Fruit fly (Drosophila melanogaster): ENCODE data around the gene CG7910.

The CG7910 gene

DNA sequence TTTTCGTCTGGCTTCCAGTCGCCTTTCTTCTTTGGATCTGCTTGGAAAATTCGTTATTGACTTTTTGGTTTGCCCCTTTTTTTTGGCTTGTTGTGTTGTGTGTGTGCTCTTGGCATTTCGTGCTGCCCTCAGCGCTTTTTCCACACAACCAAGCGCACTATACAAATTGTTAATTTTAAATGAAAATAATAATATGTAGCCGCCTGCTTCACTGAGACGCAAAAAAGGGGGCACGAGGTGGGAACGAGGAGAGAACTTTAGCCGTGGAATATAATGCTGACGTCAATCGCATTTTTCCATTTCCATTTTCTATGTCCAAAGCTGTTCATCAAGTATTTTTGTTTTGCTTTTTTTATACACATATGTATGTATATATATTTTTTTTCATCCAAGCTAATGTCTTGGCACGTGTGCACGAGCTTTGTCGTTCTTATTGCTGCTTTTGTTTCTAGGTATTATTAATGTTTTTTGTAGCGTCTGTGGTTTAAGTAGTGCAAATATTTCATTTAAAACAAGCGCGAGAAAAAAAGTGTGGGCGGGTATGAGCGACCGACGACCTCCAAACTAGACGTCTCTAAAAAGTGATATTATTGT is 24.8 kb downstream of the CG7910 start:
- TF ChIP-seq cwo (GFP tag; optimal IDR thresholded peaks at IDR 0.05) (peak; percentile 92), crol (GFP tag; IDR thresholded peaks at IDR 0.05) (peak; percentile 47; the same call in 1 of the 2 replicates), schlank (tag; optimal IDR thresholded peaks at IDR 0.05) (no peak), abd-A (tag; optimal IDR thresholded peaks at IDR 0.05) (peak; percentile 39), CG10543 (GFP tag; optimal IDR thresholded peaks at IDR 0.05) (peak; percentile 41), sd (tag; optimal IDR thresholded peaks at IDR 0.05) (peak; percentile 90), sens (GFP tag) (peak; percentile 61), sr (GFP tag; IDR thresholded peaks at IDR 0.05) (0 out of 3 replicates have a peak, but pooled peaks have one; percentile 37), sob (GFP tag; IDR thresholded peaks at IDR 0.05) (0 out of 2 replicates have a peak, but pooled peaks have one; percentile 13), Dip3 (GFP tag; optimal IDR thresholded peaks at IDR 0.05) (no peak), eve (GFP tag; optimal IDR thresholded peaks at IDR 0.05) (peak in 1 of 2 experiments; percentile 4), Xrp1 (GFP tag; IDR thresholded peaks at IDR 0.05) (no peak), Pdp1 (GFP tag; optimal IDR thresholded peaks at IDR 0.05) (peak in 1 of 2 experiments; percentile 20), Med (GFP tag) (peak; percentile 59)

DNA sequence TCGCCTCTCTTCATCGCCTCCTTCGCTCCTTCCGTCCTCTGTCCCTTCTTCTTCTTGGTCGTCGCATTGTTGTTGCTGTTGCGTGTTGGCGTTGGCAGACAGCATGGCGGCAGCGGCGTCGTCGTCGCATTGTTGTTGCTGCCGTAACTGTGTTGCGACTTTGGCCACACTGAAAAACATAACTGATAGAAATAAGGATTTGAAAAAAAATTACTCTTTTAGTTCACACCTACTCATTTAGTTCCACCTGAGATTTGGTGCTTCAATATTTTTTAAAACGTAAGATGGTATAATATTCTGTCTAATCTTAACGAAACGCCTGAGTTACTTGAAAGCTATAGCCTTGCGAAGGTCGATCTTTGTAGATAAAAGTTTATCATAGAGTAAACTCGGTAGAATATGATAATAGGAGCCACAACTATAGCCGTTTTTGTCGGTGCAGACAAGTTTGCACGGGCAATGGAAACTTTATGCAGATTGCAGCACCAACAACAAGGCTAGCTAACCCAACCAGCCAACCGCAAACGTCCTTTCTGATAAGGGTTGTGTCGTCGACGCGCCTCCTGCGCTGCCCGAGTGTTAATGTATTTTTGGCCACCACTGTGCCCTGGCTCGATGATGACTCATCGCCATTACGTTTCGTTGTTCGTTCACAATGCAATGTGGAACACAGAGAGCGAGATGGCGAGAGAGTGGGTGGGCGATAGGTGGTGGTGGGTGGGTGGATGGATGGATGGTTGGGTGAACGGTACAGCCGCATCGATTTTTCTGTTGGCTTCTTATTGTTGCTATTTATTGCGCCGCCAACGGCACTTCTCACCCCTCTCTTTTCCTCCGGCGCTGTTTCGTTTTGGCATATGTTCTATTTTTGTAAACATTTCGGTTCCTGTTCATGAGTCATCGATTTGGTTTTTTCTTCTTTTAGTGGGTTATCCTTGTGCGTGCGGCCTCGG is 26.1 kb downstream of the CG7910 start:
- TF ChIP-seq Bdp1 (GFP tag; optimal IDR thresholded peaks at IDR 0.05) (peak; percentile 65), Fer1 (GFP tag; optimal IDR thresholded peaks at IDR 0.05) (peak; percentile 79), crol (GFP tag; IDR thresholded peaks at IDR 0.05) (peak; percentile 75), Rx (GFP tag; IDR thresholded peaks at IDR 0.05) (no peak), wek (GFP tag; optimal IDR thresholded peaks at IDR 0.05) (no peak), ERR (GFP tag; optimal IDR thresholded peaks at IDR 0.05) (peak; percentile 41), CG7357 (GFP tag; IDR thresholded peaks at IDR 0.05) (no peak), fd64A (GFP tag; optimal IDR thresholded peaks at IDR 0.05) (no peak), seq (GFP tag; IDR thresholded peaks at IDR 0.05) (peak; percentile 51), CG16779 (GFP tag; IDR thresholded peaks at IDR 0.05) (no peak), CG7928 (GFP tag; optimal IDR thresholded peaks at IDR 0.05) (peak; percentile 48), MTF-1 (GFP tag; optimal IDR thresholded peaks at IDR 0.05; ENCODE audit: borderline replicate concordance) (peak; percentile 10), bowl (GFP tag; IDR thresholded peaks at IDR 0.05) (no peak), CG3281 (GFP tag; optimal IDR thresholded peaks at IDR 0.05) (peak; percentile 85), CkIIα-i1 (GFP tag; IDR thresholded peaks at IDR 0.05) (no peak), Max (GFP tag; optimal IDR thresholded peaks at IDR 0.05) (peak; percentile 75), trem (tag; optimal IDR thresholded peaks at IDR 0.05) (peak; percentile 39), CG16815 (GFP tag; optimal IDR thresholded peaks at IDR 0.05) (peak; percentile 63), Taf1 (GFP tag; IDR thresholded peaks at IDR 0.05) (no peak), grn (GFP tag; optimal IDR thresholded peaks at IDR 0.05) (peak; percentile 47), pros (GFP tag; optimal IDR thresholded peaks at IDR 0.05) (peak; percentile 65), CG10543 (GFP tag; optimal IDR thresholded peaks at IDR 0.05) (no peak), pho (GFP tag; optimal IDR thresholded peaks at IDR 0.05) (peak; percentile 85), Hmr (GFP tag; optimal IDR thresholded peaks at IDR 0.05) (peak; percentile 85), nerfin-1 (tag; optimal IDR thresholded peaks at IDR 0.05) (peak; percentile 21), CG17829 (tag; optimal IDR thresholded peaks at IDR 0.05) (peak; percentile 69), h (optimal IDR thresholded peaks at IDR 0.05) (no peak), fd96Cb (tag; optimal IDR thresholded peaks at IDR 0.05) (peak; percentile 83), CG8478 (optimal IDR thresholded peaks at IDR 0.05) (no peak), CG13296 (GFP tag; optimal IDR thresholded peaks at IDR 0.05) (peak; percentile 56), CG6272 (GFP tag; IDR thresholded peaks at IDR 0.05) (0 out of 2 replicates have a peak, but pooled peaks have one; percentile 24), sqz (GFP tag; optimal IDR thresholded peaks at IDR 0.05) (no peak), NFAT (GFP tag; IDR thresholded peaks at IDR 0.05) (peak; percentile 6; the same call in 1 of the 2 replicates), Med (GFP tag) (peak; percentile 97), CG31441 (GFP tag; IDR thresholded peaks at IDR 0.05) (peak; percentile 78), HLH3B (GFP tag; IDR thresholded peaks at IDR 0.05) (peak; percentile 60)
